Fruit fly (Drosophila melanogaster): ENCODE results near the gene CG7557.
A peak's percentile ranks its signal among the peaks of the same experiment; 100 is the strongest.

CG7557 gene

DNA sequence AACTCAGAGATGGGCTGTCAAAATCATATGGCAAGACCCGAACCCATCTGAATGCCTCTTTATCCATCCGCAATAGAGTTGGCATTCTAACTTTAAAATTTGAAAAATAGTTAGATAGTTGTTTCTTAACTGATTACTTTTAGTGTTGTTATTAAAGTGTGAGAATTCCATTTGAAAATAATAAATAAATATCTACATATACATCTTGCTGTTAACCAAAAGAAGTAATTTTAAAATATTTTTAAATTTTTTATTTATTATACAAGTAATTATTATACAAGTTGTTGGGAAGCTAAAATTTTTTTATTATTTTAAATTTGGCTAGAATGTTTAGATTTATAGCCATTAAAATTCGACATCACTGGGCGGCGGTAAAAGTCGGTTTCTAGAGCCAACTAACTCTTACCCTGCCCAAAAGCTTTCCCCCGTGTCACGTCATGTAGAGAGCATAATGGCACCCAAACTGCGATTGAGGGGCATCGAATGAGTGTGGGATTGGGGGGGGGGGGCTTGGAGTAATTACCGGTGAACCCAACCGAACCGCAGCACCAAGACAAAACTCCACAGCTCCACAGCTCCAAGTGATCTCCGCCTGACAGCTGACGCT is 1.4 kb upstream of the CG7557 start:
- TF ChIP-seq acj6 (GFP tag; optimal IDR thresholded peaks at IDR 0.05) (peak; percentile 24), svp (GFP tag) (peak; percentile 16), CG8632 (GFP tag; optimal IDR thresholded peaks at IDR 0.05) (peak; percentile 5), CG8119 (GFP tag; IDR thresholded peaks at IDR 0.05) (peak; percentile 61; the same call in 2 of the 3 replicates), esn (GFP tag; optimal IDR thresholded peaks at IDR 0.05) (peak; percentile 26), CG32006 (GFP tag; optimal IDR thresholded peaks at IDR 0.05) (peak; percentile 58), CG10669 (GFP tag; optimal IDR thresholded peaks at IDR 0.05) (no peak), CG34406 (GFP tag; optimal IDR thresholded peaks at IDR 0.05) (peak; percentile 11), Sox14 (GFP tag; optimal IDR thresholded peaks at IDR 0.05) (no peak), CG6163 (GFP tag; IDR thresholded peaks at IDR 0.05) (no peak), Eip93F (GFP tag; optimal IDR thresholded peaks at IDR 0.05) (no peak), CG7368 (GFP tag; optimal IDR thresholded peaks at IDR 0.05) (no peak), CG31627 (GFP tag; optimal IDR thresholded peaks at IDR 0.05) (no peak), CG10631 (GFP tag; optimal IDR thresholded peaks at IDR 0.05) (peak; percentile 35), CG9139 (GFP tag; optimal IDR thresholded peaks at IDR 0.05) (no peak), OdsH (GFP tag; optimal IDR thresholded peaks at IDR 0.05) (peak; percentile 29), Eip78C (GFP tag) (peak; percentile 53), achi (GFP tag; optimal IDR thresholded peaks at IDR 0.05) (peak; percentile 26), CG4318 (GFP tag; optimal IDR thresholded peaks at IDR 0.05) (peak; percentile 27)

DNA sequence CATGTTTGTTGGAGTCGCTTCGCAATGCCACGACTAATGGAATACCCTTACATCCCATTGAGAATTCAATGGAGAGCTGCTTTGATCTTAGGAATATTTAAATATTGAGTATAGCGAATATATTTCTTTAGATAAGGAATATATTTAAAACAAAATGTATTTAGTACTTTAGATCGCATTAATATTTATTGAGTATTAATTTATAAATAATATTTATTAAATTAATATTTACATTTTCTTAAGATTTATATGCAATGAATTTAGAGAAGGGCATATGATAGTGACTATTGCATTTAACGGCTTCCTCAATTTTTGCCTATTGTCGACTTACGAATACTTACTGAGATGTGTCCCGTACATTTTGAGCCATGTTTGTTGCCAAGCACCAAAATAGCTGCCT is 792 bp upstream of the CG7557 start:
- TF ChIP-seq Sox102F (GFP tag; optimal IDR thresholded peaks at IDR 0.05) (no peak), salr (GFP tag; optimal IDR thresholded peaks at IDR 0.05) (peak in 1 of 2 experiments; percentile 29), CG7368 (GFP tag; optimal IDR thresholded peaks at IDR 0.05) (no peak), Eip78C (GFP tag) (peak; percentile 61), CG16779 (tag; optimal IDR thresholded peaks at IDR 0.05) (no peak), CG31627 (GFP tag; optimal IDR thresholded peaks at IDR 0.05) (no peak), CG34406 (GFP tag; optimal IDR thresholded peaks at IDR 0.05) (peak; percentile 5), CG8119 (GFP tag; IDR thresholded peaks at IDR 0.05) (peak; percentile 85), CG9139 (GFP tag; optimal IDR thresholded peaks at IDR 0.05) (no peak), dac (GFP tag; optimal IDR thresholded peaks at IDR 0.05) (peak; percentile 23), CG15336 (GFP tag; IDR thresholded peaks at IDR 0.05) (peak; percentile 83), CG6808 (GFP tag; optimal IDR thresholded peaks at IDR 0.05) (peak; percentile 18), eg (GFP tag; IDR thresholded peaks at IDR 0.05) (no peak), Hr39 (GFP tag; optimal IDR thresholded peaks at IDR 0.05) (no peak), CG6276 (GFP tag; optimal IDR thresholded peaks at IDR 0.05) (peak; percentile 80), CG3919 (GFP tag; optimal IDR thresholded peaks at IDR 0.05) (peak; percentile 13), fd59A (GFP tag; optimal IDR thresholded peaks at IDR 0.05) (no peak), Hr4 (GFP tag; optimal IDR thresholded peaks at IDR 0.05) (peak; percentile 52), CG32006 (GFP tag; optimal IDR thresholded peaks at IDR 0.05) (peak; percentile 88), CG3032 (tag; optimal IDR thresholded peaks at IDR 0.05) (peak; percentile 39), esn (GFP tag; optimal IDR thresholded peaks at IDR 0.05) (no peak), achi (GFP tag; optimal IDR thresholded peaks at IDR 0.05) (peak; percentile 27), CG10631 (GFP tag; optimal IDR thresholded peaks at IDR 0.05) (peak; percentile 37), OdsH (GFP tag; optimal IDR thresholded peaks at IDR 0.05) (peak; percentile 24), spab (GFP tag; optimal IDR thresholded peaks at IDR 0.05) (no peak), CG4318 (GFP tag; optimal IDR thresholded peaks at IDR 0.05) (peak; percentile 72), Gug (GFP tag; IDR thresholded peaks at IDR 0.05) (0 out of 2 replicates have a peak, but pooled peaks have one; percentile 21), Lpt (GFP tag; optimal IDR thresholded peaks at IDR 0.05) (peak; percentile 32), svp (GFP tag) (no peak)

DNA sequence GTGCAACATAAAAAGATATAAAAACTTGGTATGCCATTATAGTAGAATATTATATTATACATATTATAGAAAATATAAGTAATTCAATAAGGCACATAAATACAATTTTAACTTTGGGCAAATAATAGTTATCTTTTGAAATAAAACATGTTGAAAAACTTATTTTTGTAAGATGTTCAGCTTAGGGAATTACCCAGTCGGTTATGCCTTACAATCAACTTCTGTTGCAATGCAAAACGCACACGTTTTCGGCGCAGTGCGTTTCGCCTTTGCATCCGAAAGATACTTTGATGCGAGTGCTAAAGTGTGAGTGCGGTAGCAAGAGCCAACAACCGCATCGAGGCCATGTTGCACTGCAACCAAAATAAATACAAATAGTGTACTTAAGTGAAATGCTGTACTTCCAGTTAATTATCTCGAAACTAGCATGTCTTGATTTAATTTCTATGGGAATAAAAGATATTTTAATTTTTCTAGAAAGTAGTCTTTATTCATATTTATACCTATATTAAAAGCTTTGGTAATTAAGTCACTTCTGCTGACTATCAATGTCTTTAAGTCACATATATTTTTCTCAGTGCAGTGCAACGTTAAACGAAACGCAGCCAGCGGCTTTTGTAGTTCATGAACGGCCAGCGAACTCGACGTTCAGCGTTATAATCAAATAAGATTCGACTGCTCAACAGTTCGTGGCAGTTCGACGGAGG is 2.2 kb downstream of the CG7557 start:
- peak; percentile 82 for TF ChIP-seq dsx (GFP tag; optimal IDR thresholded peaks at IDR 0.05; ENCODE audit: poor library complexity, severe bottlenecking)
- peak; percentile 91 for TF ChIP-seq svp (GFP tag)
- TF ChIP-seq dac (GFP tag; optimal IDR thresholded peaks at IDR 0.05) = peak; percentile 55
- TF ChIP-seq lz (GFP tag; optimal IDR thresholded peaks at IDR 0.05) = peak; percentile 63
- TF ChIP-seq CG3032 (tag; optimal IDR thresholded peaks at IDR 0.05) = peak; percentile 83
- no peak for TF ChIP-seq fd85E (GFP tag; optimal IDR thresholded peaks at IDR 0.05)
- peak; percentile 69 for TF ChIP-seq CG16779 (tag; optimal IDR thresholded peaks at IDR 0.05)
- TF ChIP-seq Sox15 (GFP tag; optimal IDR thresholded peaks at IDR 0.05) = peak; percentile 19
- no peak for TF ChIP-seq Eip93F (GFP tag; optimal IDR thresholded peaks at IDR 0.05)
- TF ChIP-seq Sox102F (GFP tag; optimal IDR thresholded peaks at IDR 0.05) = peak; percentile 54
- peak; percentile 50 for TF ChIP-seq CG8632 (GFP tag; optimal IDR thresholded peaks at IDR 0.05)
- peak; percentile 88 for TF ChIP-seq CG3919 (GFP tag; optimal IDR thresholded peaks at IDR 0.05)
- peak; percentile 64 for TF ChIP-seq cyc (GFP tag; optimal IDR thresholded peaks at IDR 0.05)
- peak; percentile 55 for TF ChIP-seq CG31627 (GFP tag; optimal IDR thresholded peaks at IDR 0.05)
- peak; percentile 78 for TF ChIP-seq spab (GFP tag; optimal IDR thresholded peaks at IDR 0.05)
- peak; percentile 62 for TF ChIP-seq achi (GFP tag; optimal IDR thresholded peaks at IDR 0.05)
- TF ChIP-seq Smox (GFP tag; optimal IDR thresholded peaks at IDR 0.05) = peak; percentile 58
- peak; percentile 89 for TF ChIP-seq CG6276 (GFP tag; optimal IDR thresholded peaks at IDR 0.05)
- peak; percentile 89 for TF ChIP-seq eg (GFP tag; IDR thresholded peaks at IDR 0.05)
- peak; percentile 60 for TF ChIP-seq Met (GFP tag; optimal IDR thresholded peaks at IDR 0.05)
- peak; percentile 83 for TF ChIP-seq CG32006 (GFP tag; optimal IDR thresholded peaks at IDR 0.05)
- peak; percentile 35 for TF ChIP-seq CG34406 (GFP tag; optimal IDR thresholded peaks at IDR 0.05)
- TF ChIP-seq net (GFP tag; optimal IDR thresholded peaks at IDR 0.05) = peak; percentile 50
- TF ChIP-seq esn (GFP tag; optimal IDR thresholded peaks at IDR 0.05) = peak; percentile 77

Measured in whole organism, prepupa.